Fruit fly (Drosophila melanogaster) whole organism, embryonic: Measurements from ENCODE around the gene CG13482.

ENCODE experiments used
- ATbp ChIP-seq: fragments of 200-800 bp; sonication (Bioruptor generic); optimal IDR thresholded peaks from 2 replicates; lab custom pipeline; 2017; ENCODE audit warnings: missing biosample characterization, mild to moderate bottlenecking, missing genetic modification characterization, missing genetic modification reagents
- CG10543 ChIP-seq: fragments of 200-800 bp; sonication (Bioruptor generic); optimal IDR thresholded peaks from 3 replicates; lab custom pipeline; 2017; ENCODE audit warnings: missing biosample characterization, mild to moderate bottlenecking, missing genetic modification characterization, moderate library complexity
- CG11247 ChIP-seq: fragments of 200-800 bp; sonication (Bioruptor generic); IDR thresholded peaks from 2 replicates; pipeline ENCODE4 v1.3.6; 2022; ENCODE audit warnings: missing biosample characterization, missing genetic modification characterization
- CG1233 ChIP-seq: fragments of 200-800 bp; sonication (Bioruptor generic); optimal IDR thresholded peaks from 4 replicates; lab custom pipeline; 2018; ENCODE audit warnings: missing biosample characterization, mild to moderate bottlenecking, missing genetic modification characterization
- CG13123 ChIP-seq: fragments of 200-800 bp; sonication (Bioruptor generic); optimal IDR thresholded peaks from 2 replicates; lab custom pipeline; 2016; ENCODE audit warnings: missing biosample characterization, missing genetic modification characterization
- CG14710 ChIP-seq: fragments of 200-800 bp; sonication (Bioruptor generic); optimal IDR thresholded peaks from 3 replicates; lab custom pipeline; 2019; ENCODE audit warnings: missing biosample characterization, mild to moderate bottlenecking, missing genetic modification characterization, moderate library complexity
- CG1603 ChIP-seq: fragments of 200-800 bp; sonication (Bioruptor generic); optimal IDR thresholded peaks from 2 replicates; lab custom pipeline; 2019; ENCODE audit warnings: missing biosample characterization, mild to moderate bottlenecking, missing genetic modification characterization, moderate library complexity
- CG16779 ChIP-seq: fragments of 200-800 bp; sonication (Bioruptor generic); IDR thresholded peaks from 2 replicates; pipeline ENCODE4 v1.3.6; 2022; ENCODE audit warnings: missing biosample characterization, missing genetic modification characterization
- CG16863 ChIP-seq: fragments of 200-800 bp; sonication (Bioruptor generic); optimal IDR thresholded peaks from 3 replicates; lab custom pipeline; 2016; ENCODE audit warnings: missing biosample characterization, missing genetic modification characterization
- CG17186 ChIP-seq: fragments of 200-800 bp; sonication (Bioruptor generic); optimal IDR thresholded peaks from 3 replicates; lab custom pipeline; 2017; ENCODE audit warnings: missing biosample characterization, missing genetic modification reagents, missing genetic modification characterization
- CG17328 ChIP-seq: fragments of 200-800 bp; sonication (Bioruptor generic); IDR thresholded peaks from 2 replicates; pipeline ENCODE4 v1.3.6; 2022; ENCODE audit warnings: missing biosample characterization, missing genetic modification characterization
- CG2202 ChIP-seq: fragments of 200-800 bp; sonication (Bioruptor generic); optimal IDR thresholded peaks from 2 replicates; lab custom pipeline; 2018; ENCODE audit warnings: missing biosample characterization, mild to moderate bottlenecking, missing genetic modification characterization
- CG30403 ChIP-seq: fragments of 200-800 bp; sonication (Bioruptor generic); optimal IDR thresholded peaks from 3 replicates; lab custom pipeline; 2016; ENCODE audit warnings: missing biosample characterization, missing genetic modification characterization
- CG3995 ChIP-seq: fragments of 200-800 bp; sonication (Bioruptor generic); optimal IDR thresholded peaks from 3 replicates; lab custom pipeline; 2016; ENCODE audit warnings: missing biosample characterization, missing genetic modification characterization
- CG4617 ChIP-seq: fragments of 200-800 bp; sonication (Bioruptor generic); optimal IDR thresholded peaks from 3 replicates; lab custom pipeline; 2016; ENCODE audit warnings: missing biosample characterization, missing genetic modification characterization, borderline replicate concordance
- CG6175 ChIP-seq: fragments of 200-800 bp; sonication (Bioruptor generic); IDR thresholded peaks from 3 replicates; pipeline ENCODE4 v1.3.6; 2022; ENCODE audit warnings: missing biosample characterization, missing genetic modification characterization
- CG6683 ChIP-seq: fragments of 200-800 bp; sonication (Bioruptor generic); optimal IDR thresholded peaks from 2 replicates; lab custom pipeline; 2017; ENCODE audit warnings: missing biosample characterization, mild to moderate bottlenecking, missing genetic modification characterization, missing genetic modification reagents
- CG6791 ChIP-seq: fragments of 200-800 bp; sonication (Bioruptor generic); IDR thresholded peaks from 3 replicates; pipeline ENCODE4 v1.3.6; 2022; ENCODE audit warnings: missing biosample characterization, missing genetic modification characterization; ENCODE audit not compliant: partially characterized antibody
- CG8478 ChIP-seq: fragments of >200 bp; optimal IDR thresholded peaks from 2 replicates; lab custom pipeline; 2018
- CG8924 ChIP-seq: fragments of 200-800 bp; optimal IDR thresholded peaks from 3 replicates; lab custom pipeline; 2019; ENCODE audit warnings: missing biosample characterization, mild to moderate bottlenecking, missing genetic modification characterization, moderate library complexity
- Ets65A ChIP-seq: fragments of 200-800 bp; sonication (Bioruptor generic); peaks from one replicate; lab custom pipeline; 2016; ENCODE audit warnings: missing biosample characterization, missing genetic modification characterization
- Hand ChIP-seq: fragments of 200-800 bp; sonication (Bioruptor generic); optimal IDR thresholded peaks from 2 replicates; lab custom pipeline; 2017; ENCODE audit warnings: mild to moderate bottlenecking, missing biosample characterization, missing genetic modification reagents, missing genetic modification characterization
- Hmr ChIP-seq: fragments of 200-800 bp; sonication (Bioruptor generic); optimal IDR thresholded peaks from 3 replicates; lab custom pipeline; 2017; ENCODE audit warnings: mild to moderate bottlenecking, missing biosample characterization, missing genetic modification reagents, missing genetic modification characterization
- NC2β ChIP-seq: fragments of 200-800 bp; sonication (Bioruptor generic); optimal IDR thresholded peaks from 2 replicates; lab custom pipeline; 2016; ENCODE audit warnings: missing biosample characterization, missing genetic modification characterization
- Neu2 ChIP-seq: fragments of 200-800 bp; sonication (Bioruptor generic); optimal IDR thresholded peaks from 3 replicates; lab custom pipeline; 2016; ENCODE audit warnings: missing biosample characterization, missing genetic modification characterization, borderline replicate concordance
- Opbp ChIP-seq: fragments of 200-800 bp; sonication (Bioruptor generic); IDR thresholded peaks from 3 replicates; pipeline ENCODE4 v1.3.6; 2022; ENCODE audit warnings: missing biosample characterization, missing genetic modification characterization; ENCODE audit not compliant: partially characterized antibody
- PHDP ChIP-seq: fragments of 200-800 bp; sonication (Bioruptor generic); optimal IDR thresholded peaks from 3 replicates; lab custom pipeline; 2018; ENCODE audit warnings: missing biosample characterization, mild to moderate bottlenecking, missing genetic modification characterization, moderate library complexity
- Sox102F ChIP-seq: fragments of 200-800 bp; sonication (Bioruptor generic); optimal IDR thresholded peaks from 2 replicates; lab custom pipeline; 2018; ENCODE audit warnings: missing biosample characterization, mild to moderate bottlenecking, missing genetic modification characterization, moderate library complexity
- Xrp1 ChIP-seq: fragments of 200-800 bp; sonication (Bioruptor generic); IDR thresholded peaks from 2 replicates; pipeline ENCODE4 v1.3.6; 2022; ENCODE audit warnings: missing biosample characterization, missing genetic modification characterization
- abd-A ChIP-seq: fragments of 200-800 bp; sonication (Bioruptor generic); optimal IDR thresholded peaks from 3 replicates; lab custom pipeline; 2019; ENCODE audit warnings: missing biosample characterization, mild to moderate bottlenecking, missing genetic modification characterization, moderate library complexity
- ac ChIP-seq: fragments of 200-800 bp; sonication (Bioruptor generic); optimal IDR thresholded peaks from 3 replicates; lab custom pipeline; 2017; ENCODE audit warnings: missing biosample characterization, mild to moderate bottlenecking, missing genetic modification characterization
- az2 ChIP-seq: fragments of 200-800 bp; sonication (Bioruptor generic); optimal IDR thresholded peaks from 3 replicates; lab custom pipeline; 2016; ENCODE audit warnings: missing biosample characterization, missing genetic modification characterization
- dati ChIP-seq: fragments of 200-800 bp; sonication (Bioruptor generic); IDR thresholded peaks from 2 replicates; pipeline ENCODE4 v1.3.6; 2022; ENCODE audit warnings: missing biosample characterization, missing genetic modification characterization
- esg ChIP-seq: fragments of 200-800 bp; sonication (Bioruptor generic); conservative IDR thresholded peaks from 2 replicates; pipeline ENCODE4 v1.3.6; 2022; ENCODE audit warnings: missing biosample characterization, missing genetic modification characterization
- ind ChIP-seq: fragments of 200-800 bp; sonication (Bioruptor generic); optimal IDR thresholded peaks from 3 replicates; lab custom pipeline; 2016; ENCODE audit warnings: missing biosample characterization, missing genetic modification characterization
- jigr1 ChIP-seq: fragments of 200-800 bp; sonication (Bioruptor generic); IDR thresholded peaks from 3 replicates; pipeline ENCODE4 v1.3.6; 2022; ENCODE audit warnings: missing biosample characterization, missing genetic modification characterization
- kni ChIP-seq: fragments of 200-800 bp; sonication (Bioruptor generic); optimal IDR thresholded peaks from 3 replicates; lab custom pipeline; 2017; ENCODE audit warnings: mild to moderate bottlenecking, missing biosample characterization, missing genetic modification reagents, missing genetic modification characterization
- nerfin-2 ChIP-seq: fragments of 200-800 bp; sonication (Bioruptor generic); IDR thresholded peaks from 2 replicates; pipeline ENCODE4 v1.3.6; 2022; ENCODE audit warnings: missing biosample characterization, missing genetic modification characterization; ENCODE audit not compliant: partially characterized antibody
- odd ChIP-seq: fragments of 200-800 bp; sonication (Bioruptor generic); optimal IDR thresholded peaks from 2 replicates; lab custom pipeline; 2017; ENCODE audit warnings: missing biosample characterization, mild to moderate bottlenecking, missing genetic modification characterization
- pnt ChIP-seq: fragments of 200-800 bp; sonication (Bioruptor generic); optimal IDR thresholded peaks from 3 replicates; lab custom pipeline; 2016; ENCODE audit warnings: missing biosample characterization, missing genetic modification characterization
- psq ChIP-seq: fragments of 200-800 bp; sonication (Bioruptor generic); optimal IDR thresholded peaks from 2 replicates; lab custom pipeline; 2017; ENCODE audit warnings: missing biosample characterization, missing genetic modification characterization
- pum ChIP-seq: fragments of 200-800 bp; sonication (Bioruptor generic); optimal IDR thresholded peaks from 2 replicates; lab custom pipeline; 2016; ENCODE audit warnings: missing biosample characterization, missing genetic modification characterization
- row ChIP-seq: fragments of 200-800 bp; sonication (Bioruptor generic); IDR thresholded peaks from 3 replicates; pipeline ENCODE4 v1.3.6; 2022; ENCODE audit warnings: missing biosample characterization, missing genetic modification characterization
- schlank ChIP-seq: fragments of 200-800 bp; sonication (Bioruptor generic); optimal IDR thresholded peaks from 2 replicates; lab custom pipeline; 2018; ENCODE audit warnings: missing biosample characterization, mild to moderate bottlenecking, missing genetic modification characterization
- sna ChIP-seq: fragments of 200-800 bp; sonication (Bioruptor generic); IDR thresholded peaks from 2 replicates; pipeline ENCODE4 v1.3.6; 2022; ENCODE audit warnings: missing biosample characterization, missing genetic modification characterization; ENCODE audit not compliant: partially characterized antibody
- so ChIP-seq: fragments of 200-800 bp; sonication (Bioruptor generic); IDR thresholded peaks from 3 replicates; pipeline ENCODE4 v1.3.6; 2022; ENCODE audit warnings: missing biosample characterization, missing genetic modification characterization
- stc ChIP-seq: fragments of 200-800 bp; sonication (Bioruptor generic); IDR thresholded peaks from 2 replicates; pipeline ENCODE4 v1.3.6; 2022; ENCODE audit warnings: missing biosample characterization, missing genetic modification characterization
- tll ChIP-seq, 2 experiments: fragments of 200-800 bp in 1 of 2; fragments of >200 bp in 1 of 2; sonication (Bioruptor generic) in 1 of 2; optimal IDR thresholded peaks; 2 replicates each; lab custom pipeline; 2017 to 2019; ENCODE audit warnings: missing biosample characterization in 2 of 2, missing genetic modification characterization in 2 of 2, mild to moderate bottlenecking in 1 of 2, moderate library complexity in 1 of 2
- tna ChIP-seq: fragments of 200-800 bp; sonication (Bioruptor generic); IDR thresholded peaks from 2 replicates; pipeline ENCODE4 v1.3.6; 2022; ENCODE audit warnings: missing biosample characterization, missing genetic modification characterization; ENCODE audit not compliant: partially characterized antibody
- zf30C ChIP-seq: fragments of 200-800 bp; sonication (Bioruptor generic); optimal IDR thresholded peaks from 3 replicates; lab custom pipeline; 2018; ENCODE audit warnings: missing biosample characterization, mild to moderate bottlenecking, missing genetic modification characterization
- zfh2 ChIP-seq: fragments of 200-800 bp; sonication (Bioruptor generic); optimal IDR thresholded peaks from 2 replicates; lab custom pipeline; 2016; ENCODE audit warnings: missing biosample characterization, missing genetic modification characterization

The CG13482 gene

DNA sequence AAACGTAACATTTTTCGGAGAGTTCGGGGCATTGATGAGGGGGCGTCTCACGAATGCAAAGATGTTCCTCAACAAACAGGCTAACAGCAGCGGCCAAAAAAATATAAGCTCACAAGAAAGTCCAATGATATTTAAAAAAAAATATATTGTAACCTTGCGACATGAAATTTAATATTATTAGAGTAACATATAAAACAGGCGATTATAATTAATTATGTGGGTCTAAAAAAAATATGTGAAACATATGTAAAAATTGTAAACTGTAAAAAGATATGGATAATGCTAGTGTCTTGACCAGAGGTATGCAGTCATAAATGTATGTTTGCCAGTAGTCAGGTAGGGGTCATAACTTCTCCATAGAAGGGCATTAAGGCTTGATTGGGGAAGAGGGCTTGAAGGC is 24.0 kb downstream of the CG13482 start (continued):
- TF ChIP-seq CG6683 (GFP tag; lab: Kevin White, UChicago) (no peak), Sox102F (GFP tag; lab: Kevin White, UChicago) (peak; percentile 25), sna (no peak), ac (no peak), PHDP (tag; lab: Kevin White, UChicago) (peak; percentile 21), CG8924 (tag; lab: Kevin White, UChicago) (peak; percentile 22), CG16863 (GFP tag; lab: Kevin White, UChicago) (no peak), psq (GFP tag; lab: Kevin White, UChicago) (no peak), jigr1 (GFP tag; lab: Robert Waterston, UW) (no peak), nerfin-2 (no peak), CG13123 (no peak), Hmr (GFP tag; lab: Kevin White, UChicago) (no peak), tll (GFP tag; optimal IDR thresholded peaks at IDR 0.05; lab: Kevin White, UChicago) (no peak), CG6175 (GFP tag; lab: Robert Waterston, UW) (no peak), ATbp (GFP tag; lab: Kevin White, UChicago) (no peak), esg (no peak), CG16779 (GFP tag; lab: Robert Waterston, UW) (no peak), pnt (GFP tag; lab: Kevin White, UChicago) (no peak), Neu2 (GFP tag; lab: Kevin White, UChicago) (no peak), az2 (GFP tag; lab: Kevin White, UChicago) (peak; percentile 8), CG11247 (GFP tag; lab: Robert Waterston, UW) (no peak), CG2202 (tag; lab: Kevin White, UChicago) (no peak), tna (no peak), CG1603 (no peak), schlank (tag; lab: Kevin White, UChicago) (no peak), Ets65A (GFP tag; lab: Kevin White, UChicago) (peak; percentile 27), CG17328 (GFP tag; lab: Robert Waterston, UW) (no peak), NC2β (GFP tag; lab: Kevin White, UChicago) (no peak), CG8478 (lab: Kevin White, UChicago) (no peak), pum (no peak), so (0 out of 3 replicates have a peak, but pooled peaks have one; percentile 26), stc (GFP tag; lab: Robert Waterston, UW) (no peak), CG3995 (GFP tag; lab: Kevin White, UChicago) (no peak), zf30C (GFP tag; lab: Kevin White, UChicago) (no peak), Hand (GFP tag; lab: Kevin White, UChicago) (no peak), Opbp (GFP tag; lab: Robert Waterston, UW) (no peak), row (GFP tag; lab: Robert Waterston, UW) (peak; percentile 47; the same call in 2 of the 3 replicates), CG6791 (GFP tag; lab: Robert Waterston, UW) (no peak), CG1233 (GFP tag; lab: Kevin White, UChicago) (no peak), zfh2 (GFP tag; lab: Kevin White, UChicago) (no peak), kni (GFP tag; lab: Kevin White, UChicago) (no peak), odd (GFP tag; lab: Kevin White, UChicago) (no peak), CG14710 (tag; lab: Kevin White, UChicago) (no peak), Xrp1 (peak; percentile 54; the same call in 1 of the 2 replicates), dati (GFP tag; lab: Robert Waterston, UW) (no peak), CG17186 (GFP tag; lab: Kevin White, UChicago) (no peak), CG10543 (GFP tag; lab: Kevin White, UChicago) (no peak), ind (peak; percentile 1), abd-A (tag; lab: Kevin White, UChicago) (no peak), CG30403 (peak; percentile 21), CG4617 (no peak)
